Fruit fly (Drosophila melanogaster): ENCODE measurements around the gene CG43245.
A peak's percentile ranks its signal among the peaks of the same experiment; 100 is the strongest.

Gene CG43245

DNA sequence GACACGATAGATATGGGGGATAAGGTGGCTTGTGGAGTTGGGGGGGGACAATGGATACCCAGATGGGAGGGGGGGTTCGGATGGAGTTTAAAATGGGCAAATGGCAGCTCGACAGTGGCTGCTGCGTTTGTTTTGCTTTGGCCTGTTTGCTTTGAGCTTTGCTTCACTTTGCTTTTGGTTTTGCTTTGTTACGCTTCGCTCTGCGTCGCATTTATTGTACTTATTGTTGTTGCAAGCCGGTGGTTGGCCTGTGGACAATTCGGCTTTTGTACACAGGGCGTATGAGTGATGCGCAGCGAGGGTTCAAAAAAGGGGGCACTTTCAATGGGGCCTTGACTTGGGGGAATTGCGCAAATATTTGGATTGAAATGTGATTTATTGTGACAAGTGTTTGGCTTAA is 30.6 kb upstream of the CG43245 start:
- TF ChIP-seq CG12605 (GFP tag; IDR thresholded peaks at IDR 0.05) = no peak
- no peak for TF ChIP-seq rn (GFP tag; IDR thresholded peaks at IDR 0.05)
- TF ChIP-seq Ets98B (GFP tag; IDR thresholded peaks at IDR 0.05) = 0 out of 2 replicates have a peak, but pooled peaks have one; percentile 12
- no peak for TF ChIP-seq CG17806 (tag; optimal IDR thresholded peaks at IDR 0.05)
- TF ChIP-seq CG9948 (tag; optimal IDR thresholded peaks at IDR 0.05) = no peak
- TF ChIP-seq CG8301 (tag; optimal IDR thresholded peaks at IDR 0.05) = no peak
- TF ChIP-seq CG4496 (GFP tag; IDR thresholded peaks at IDR 0.05) = peak; percentile 39; the same call in 1 of the 3 replicates
- TF ChIP-seq D1 (tag; optimal IDR thresholded peaks at IDR 0.05) = no peak
- no peak for TF ChIP-seq CG8159 (tag; optimal IDR thresholded peaks at IDR 0.05)

DNA sequence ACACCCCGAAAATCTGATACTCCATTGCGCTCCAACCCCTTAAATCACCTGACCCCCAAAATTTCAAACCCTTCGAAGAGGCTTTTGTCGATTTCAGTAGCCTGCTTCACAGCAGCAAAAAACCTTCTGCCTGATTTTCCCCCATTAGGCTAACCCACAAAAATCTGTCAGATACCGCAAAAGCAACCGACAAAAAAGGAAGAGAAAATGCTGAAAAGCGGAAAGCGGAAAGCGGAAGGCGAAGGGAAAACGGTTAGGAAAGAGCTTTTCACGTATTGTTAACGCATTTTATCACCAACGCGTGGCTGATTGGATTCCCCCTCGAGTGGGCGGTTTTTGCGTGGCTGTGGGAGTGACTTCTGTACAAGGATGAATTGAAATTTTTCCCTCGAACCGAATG is 29.5 kb upstream of the CG43245 start:
- no peak for TF ChIP-seq EcR (GFP tag; optimal IDR thresholded peaks at IDR 0.05)
- TF ChIP-seq Snoo (tag; optimal IDR thresholded peaks at IDR 0.05) = no peak
- TF ChIP-seq D1 (tag; optimal IDR thresholded peaks at IDR 0.05) = no peak
- TF ChIP-seq CG34367 (tag; optimal IDR thresholded peaks at IDR 0.05) = no peak
- no peak for TF ChIP-seq Ets98B (GFP tag; IDR thresholded peaks at IDR 0.05)
- TF ChIP-seq gl (tag; optimal IDR thresholded peaks at IDR 0.05) = no peak
- TF ChIP-seq Pif1A (GFP tag; optimal IDR thresholded peaks at IDR 0.05) = no peak
- no peak for TF ChIP-seq fd96Ca (GFP tag; IDR thresholded peaks at IDR 0.05)

DNA sequence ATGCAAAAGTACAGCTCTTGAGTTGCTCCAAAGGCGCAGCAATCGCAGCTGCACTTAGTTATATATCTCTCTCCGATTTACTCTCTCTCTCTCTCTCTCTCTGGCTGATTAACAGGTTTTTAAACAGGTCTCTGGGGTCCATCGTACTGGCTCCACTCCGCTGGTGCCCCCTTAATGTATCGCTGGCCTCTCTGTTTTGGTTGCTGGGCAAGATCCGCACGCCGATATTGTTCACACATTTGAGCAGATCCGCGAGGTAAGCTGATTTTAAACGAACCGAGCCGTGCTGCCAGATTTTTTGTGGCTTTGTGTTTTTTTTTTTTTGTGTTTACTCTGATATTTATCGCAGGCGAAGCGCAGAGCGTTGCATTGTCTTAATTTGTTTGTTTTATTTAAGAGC is 28.9 kb upstream of the CG43245 start:
- no peak for TF ChIP-seq CG32121 (GFP tag; IDR thresholded peaks at IDR 0.05)
- peak; percentile 37 for TF ChIP-seq Pif1B (GFP tag; optimal IDR thresholded peaks at IDR 0.05)
- peak; percentile 44 for TF ChIP-seq Pif1A (GFP tag; optimal IDR thresholded peaks at IDR 0.05)
- peak; percentile 33; the same call in 1 of the 2 replicates for TF ChIP-seq Ets98B (GFP tag; IDR thresholded peaks at IDR 0.05)
- TF ChIP-seq CG34367 (tag; optimal IDR thresholded peaks at IDR 0.05) = no peak
- peak; percentile 76 for TF ChIP-seq EcR (GFP tag; optimal IDR thresholded peaks at IDR 0.05)
- TF ChIP-seq CG4496 (GFP tag; IDR thresholded peaks at IDR 0.05) = peak; percentile 80
- TF ChIP-seq Snoo (tag; optimal IDR thresholded peaks at IDR 0.05) = peak; percentile 19
- peak; percentile 45; the same call in 1 of the 3 replicates for TF ChIP-seq fd96Ca (GFP tag; IDR thresholded peaks at IDR 0.05)
- no peak for TF ChIP-seq D1 (tag; optimal IDR thresholded peaks at IDR 0.05)
- TF ChIP-seq CG13204 (GFP tag; optimal IDR thresholded peaks at IDR 0.05) = peak; percentile 81
- peak; percentile 9 for TF ChIP-seq CG8159 (tag; optimal IDR thresholded peaks at IDR 0.05)
- peak; percentile 7 for TF ChIP-seq CG9948 (tag; optimal IDR thresholded peaks at IDR 0.05)

DNA sequence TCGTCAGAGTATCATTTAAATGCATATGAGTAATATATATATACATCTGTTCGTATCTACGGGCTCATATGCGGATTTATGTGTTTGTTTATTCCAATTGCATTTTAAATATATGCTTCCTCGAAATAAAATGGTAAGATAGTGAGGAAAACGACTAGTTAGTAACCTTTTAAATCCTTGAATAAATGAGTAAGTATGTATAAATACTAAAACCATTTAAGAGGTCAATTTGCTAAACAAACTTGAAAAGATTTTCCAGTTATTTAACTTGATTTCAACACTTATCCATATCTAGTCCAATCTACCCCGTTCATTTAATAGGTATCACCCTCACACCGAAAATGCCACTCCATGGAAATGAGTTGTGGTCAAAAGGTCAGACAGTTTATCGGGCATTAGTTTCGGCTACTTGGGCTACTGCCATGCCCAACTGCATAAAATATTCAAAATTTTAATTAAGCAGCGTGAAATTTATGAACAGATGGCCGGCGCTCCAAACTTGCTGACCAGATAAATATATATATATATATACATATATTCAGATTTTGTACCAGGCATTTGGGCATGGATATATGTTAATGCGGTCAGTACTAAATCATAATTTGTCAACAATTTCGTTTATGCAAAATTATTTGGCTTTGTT is 26.1 kb upstream of the CG43245 start:
- TF ChIP-seq CG8301 (tag; optimal IDR thresholded peaks at IDR 0.05) = no peak
- TF ChIP-seq Snoo (tag; optimal IDR thresholded peaks at IDR 0.05) = no peak
- no peak for TF ChIP-seq EcR (GFP tag; optimal IDR thresholded peaks at IDR 0.05)
- TF ChIP-seq CG4496 (GFP tag; IDR thresholded peaks at IDR 0.05) = no peak
- TF ChIP-seq rn (GFP tag; IDR thresholded peaks at IDR 0.05) = no peak
- TF ChIP-seq CG10348 (GFP tag; IDR thresholded peaks at IDR 0.05) = no peak
- TF ChIP-seq CG12605 (GFP tag; IDR thresholded peaks at IDR 0.05) = no peak
- TF ChIP-seq CG14655 (GFP tag; optimal IDR thresholded peaks at IDR 0.05) = no peak
- no peak for TF ChIP-seq gl (tag; optimal IDR thresholded peaks at IDR 0.05)

DNA sequence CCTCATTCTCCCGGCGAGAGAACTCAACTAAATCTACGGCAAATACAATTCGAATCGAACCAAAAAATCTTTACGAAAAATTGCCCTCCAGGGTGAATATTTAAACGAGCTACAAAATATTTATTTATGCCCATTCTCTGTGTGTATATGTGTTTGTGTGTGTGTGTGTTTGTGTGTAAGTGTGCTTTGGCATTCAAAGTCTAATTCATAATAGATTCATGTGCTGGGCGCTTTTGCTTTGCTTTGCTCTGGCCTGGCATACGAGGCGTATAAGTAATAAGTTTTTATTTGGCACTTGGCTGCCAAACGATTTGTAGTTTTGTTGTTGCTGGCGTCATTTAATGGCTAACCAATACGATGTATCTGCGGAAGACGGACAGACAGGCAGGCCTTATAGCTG is 24.3 kb upstream of the CG43245 start:
- no peak for TF ChIP-seq Ets98B (GFP tag; IDR thresholded peaks at IDR 0.05)
- TF ChIP-seq gl (tag; optimal IDR thresholded peaks at IDR 0.05) = no peak
- TF ChIP-seq CG10348 (GFP tag; IDR thresholded peaks at IDR 0.05) = no peak
- no peak for TF ChIP-seq CG8301 (tag; optimal IDR thresholded peaks at IDR 0.05)
- no peak for TF ChIP-seq Pif1B (GFP tag; optimal IDR thresholded peaks at IDR 0.05)
- no peak for TF ChIP-seq CG4496 (GFP tag; IDR thresholded peaks at IDR 0.05)

DNA sequence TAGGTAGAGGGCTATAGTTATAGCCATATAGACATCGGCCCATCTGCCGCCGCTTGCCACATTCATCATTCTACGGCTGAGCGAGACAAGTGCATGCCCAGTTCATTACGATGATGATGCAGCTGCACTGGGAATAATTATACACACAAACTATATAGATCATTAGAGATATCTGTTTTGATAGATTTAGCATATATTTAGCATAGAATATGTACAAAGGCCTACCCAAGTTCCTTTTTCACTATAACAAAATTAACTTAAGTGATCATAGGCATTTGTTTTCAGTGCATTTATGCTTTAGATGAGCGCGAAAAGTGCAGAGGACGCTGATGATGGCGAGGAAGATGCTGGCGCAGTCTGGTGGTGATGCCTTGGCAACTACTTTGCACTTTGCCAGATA is 21.1 kb upstream of the CG43245 start:
- peak; percentile 93 for TF ChIP-seq CG4496 (GFP tag; IDR thresholded peaks at IDR 0.05)
- peak; percentile 78 for TF ChIP-seq CG32121 (GFP tag; IDR thresholded peaks at IDR 0.05)
- TF ChIP-seq CG8159 (tag; optimal IDR thresholded peaks at IDR 0.05) = peak; percentile 92
- TF ChIP-seq CG8301 (tag; optimal IDR thresholded peaks at IDR 0.05) = peak; percentile 89
- TF ChIP-seq CG9948 (tag; optimal IDR thresholded peaks at IDR 0.05) = peak; percentile 94
- peak; percentile 91 for TF ChIP-seq CG14655 (GFP tag; optimal IDR thresholded peaks at IDR 0.05)
- TF ChIP-seq fd96Ca (GFP tag; IDR thresholded peaks at IDR 0.05) = peak; percentile 81
- no peak for TF ChIP-seq EcR (GFP tag; optimal IDR thresholded peaks at IDR 0.05)
- TF ChIP-seq Snoo (tag; optimal IDR thresholded peaks at IDR 0.05) = no peak
- TF ChIP-seq Ets98B (GFP tag; IDR thresholded peaks at IDR 0.05) = peak; percentile 86
- TF ChIP-seq CG12605 (GFP tag; IDR thresholded peaks at IDR 0.05) = peak; percentile 83
- peak; percentile 69 for TF ChIP-seq Pif1B (GFP tag; optimal IDR thresholded peaks at IDR 0.05)
- TF ChIP-seq CG13204 (GFP tag; optimal IDR thresholded peaks at IDR 0.05) = peak; percentile 69
- TF ChIP-seq CG10348 (GFP tag; IDR thresholded peaks at IDR 0.05) = no peak
- peak; percentile 80 for TF ChIP-seq Pif1A (GFP tag; optimal IDR thresholded peaks at IDR 0.05)
- TF ChIP-seq CG34367 (tag; optimal IDR thresholded peaks at IDR 0.05) = peak; percentile 91
- TF ChIP-seq CG17806 (tag; optimal IDR thresholded peaks at IDR 0.05) = peak; percentile 94
- TF ChIP-seq D1 (tag; optimal IDR thresholded peaks at IDR 0.05) = peak; percentile 82
- TF ChIP-seq CG15710 (tag; optimal IDR thresholded peaks at IDR 0.05) = peak; percentile 88
- TF ChIP-seq gl (tag; optimal IDR thresholded peaks at IDR 0.05) = peak; percentile 87
- TF ChIP-seq rn (GFP tag; IDR thresholded peaks at IDR 0.05) = peak; percentile 76
